Worm (Caenorhabditis elegans) whole organism, L4 larva: ENCODE data around the gene daf-2.

Experiments used
- D1046.2 ChIP-seq: fragments of 200-800 bp; sonication (Bioruptor generic); IDR thresholded peaks from 2 replicates; pipeline ENCODE4 v1.3.6; 2022; ENCODE audit warnings: missing genetic modification characterization, missing compliant biosample characterization
- F10B5.3 ChIP-seq: sonication (generic microtip); optimal IDR thresholded peaks from 2 replicates; lab custom pipeline; 2016; ENCODE audit warnings: mild to moderate bottlenecking, missing genetic modification characterization, missing compliant biosample characterization
- F37D6.2 ChIP-seq: sonication (generic microtip); optimal IDR thresholded peaks from 2 replicates; lab custom pipeline; 2016; ENCODE audit warnings: mild to moderate bottlenecking, missing genetic modification characterization, missing compliant biosample characterization
- T26A8.4 ChIP-seq: fragments of 200-800 bp; sonication (Bioruptor generic); IDR thresholded peaks from 2 replicates; pipeline ENCODE4 v1.3.6; 2022; ENCODE audit warnings: missing genetic modification characterization, missing compliant biosample characterization
- ZK546.5 ChIP-seq, 2 experiments: sonication (generic microtip); optimal IDR thresholded peaks; 2 replicates each; lab custom pipeline; 2017; ENCODE audit warnings: missing biosample characterization in 2 of 2, missing genetic modification characterization in 2 of 2
- aha-1 ChIP-seq: fragments of 150-350 bp; peaks from one replicate; lab custom pipeline; 2014; ENCODE audit warnings: missing biosample characterization, missing genetic modification characterization
- ama-1 ChIP-seq: fragments of 150-350 bp; optimal IDR thresholded peaks from 2 replicates; lab custom pipeline; 2014; ENCODE audit warnings: inconsistent platforms, mixed read lengths
- arid-1 ChIP-seq: fragments of 200-800 bp; sonication (Bioruptor generic); conservative IDR thresholded peaks from 2 replicates; pipeline ENCODE4 v1.3.6; 2022; ENCODE audit warnings: missing genetic modification reagents, missing genetic modification characterization, missing compliant biosample characterization
- ceh-32 ChIP-seq: sonication (generic microtip); optimal IDR thresholded peaks from 2 replicates; lab custom pipeline; 2016; ENCODE audit warnings: mild to moderate bottlenecking, missing genetic modification characterization, missing compliant biosample characterization; ENCODE audit not compliant: poor library complexity
- ces-1 ChIP-seq: fragments of 150-350 bp; sonication (generic microtip); optimal IDR thresholded peaks from 4 replicates; lab custom pipeline; 2014; ENCODE audit warnings: missing biosample characterization, missing genetic modification reagents, missing genetic modification characterization
- ctbp-1 ChIP-seq: fragments of 200-800 bp; sonication (Bioruptor generic); IDR thresholded peaks from 2 replicates; pipeline ENCODE4 v1.3.6; 2022; ENCODE audit warnings: missing genetic modification reagents, missing genetic modification characterization, missing compliant biosample characterization
- daf-16 ChIP-seq, 3 experiments: sonication (generic microtip); optimal IDR thresholded peaks; 2 replicates each; lab custom pipeline; 2016 to 2017; ENCODE audit warnings: missing genetic modification characterization in 3 of 3, missing genetic modification reagents in 3 of 3, mild to moderate bottlenecking in 2 of 3, missing compliant biosample characterization in 2 of 3, missing biosample characterization in 1 of 3, moderate library complexity in 1 of 3
- daf-19 ChIP-seq: fragments of 200-800 bp; sonication (Bioruptor generic); conservative IDR thresholded peaks from 2 replicates; pipeline ENCODE4 v1.3.6; 2022; ENCODE audit warnings: missing genetic modification characterization, missing compliant biosample characterization
- duxl-1 ChIP-seq: sonication (generic microtip); optimal IDR thresholded peaks from 2 replicates; lab custom pipeline; 2016; ENCODE audit warnings: mild to moderate bottlenecking, missing genetic modification characterization, moderate library complexity, missing compliant biosample characterization; ENCODE audit not compliant: poor library complexity
- dve-1 ChIP-seq: sonication (generic microtip); optimal IDR thresholded peaks from 2 replicates; lab custom pipeline; 2017; ENCODE audit warnings: antibody characterized with exemption, mild to moderate bottlenecking, missing genetic modification characterization, missing compliant biosample characterization; ENCODE audit not compliant: insufficient read depth
- fkh-10 ChIP-seq: fragments of 150-350 bp; optimal IDR thresholded peaks from 2 replicates; lab custom pipeline; 2014; ENCODE audit warnings: missing biosample characterization, missing genetic modification reagents, missing genetic modification characterization
- fos-1 ChIP-seq: fragments of 150-350 bp; optimal IDR thresholded peaks from 2 replicates; lab custom pipeline; 2014; ENCODE audit warnings: missing biosample characterization, missing genetic modification characterization
- hlh-30 ChIP-seq: sonication (generic microtip); optimal IDR thresholded peaks from 2 replicates; lab custom pipeline; 2017; ENCODE audit warnings: antibody characterized with exemption, mild to moderate bottlenecking, missing genetic modification characterization, missing compliant biosample characterization; ENCODE audit not compliant: insufficient read depth
- hmg-1.1 ChIP-seq: fragments of 200-800 bp; sonication (Bioruptor generic); IDR thresholded peaks from 2 replicates; pipeline ENCODE4 v1.3.6; 2022; ENCODE audit warnings: missing genetic modification reagents, missing genetic modification characterization, missing compliant biosample characterization
- lin-1 ChIP-seq: fragments of 200-800 bp; sonication (Bioruptor generic); IDR thresholded peaks from 2 replicates; pipeline ENCODE4 v1.3.6; 2022; ENCODE audit warnings: missing genetic modification reagents, missing genetic modification characterization, missing compliant biosample characterization
- lin-15B ChIP-seq: fragments of 150-350 bp; sonication (generic microtip); optimal IDR thresholded peaks from 3 replicates; lab custom pipeline; 2014; ENCODE audit warnings: missing biosample characterization, missing genetic modification characterization
- lin-38 ChIP-seq: fragments of 200-800 bp; sonication (Bioruptor generic); IDR thresholded peaks from 2 replicates; pipeline ENCODE4 v1.3.6; 2022; ENCODE audit warnings: missing genetic modification reagents, missing genetic modification characterization, missing compliant biosample characterization
- madf-5 ChIP-seq, 2 experiments: fragments of 200-800 bp; sonication (Bioruptor generic); IDR thresholded peaks; 2 replicates each; pipeline ENCODE4 v1.3.6; 2022; ENCODE audit warnings: missing compliant biosample characterization in 2 of 2, missing genetic modification characterization in 2 of 2
- madf-9 ChIP-seq: fragments of 200-800 bp; sonication (Bioruptor generic); conservative IDR thresholded peaks from 2 replicates; pipeline ENCODE4 v1.3.6; 2022; ENCODE audit warnings: missing genetic modification reagents, missing genetic modification characterization, missing compliant biosample characterization
- mdl-1 ChIP-seq, 2 experiments: fragments of 150-350 bp in 1 of 2; sonication (generic microtip) in 1 of 2; optimal IDR thresholded peaks; 2 replicates each; lab custom pipeline; 2014 to 2017; ENCODE audit warnings: missing biosample characterization in 2 of 2, missing genetic modification characterization in 2 of 2
- mes-2 ChIP-seq: sonication (generic microtip); optimal IDR thresholded peaks from 2 replicates; lab custom pipeline; 2016; ENCODE audit warnings: missing genotype, mild to moderate bottlenecking, missing genetic modification characterization, missing compliant biosample characterization; ENCODE audit not compliant: poor library complexity, severe bottlenecking
- nhr-102 ChIP-seq: sonication (generic microtip); optimal IDR thresholded peaks from 2 replicates; lab custom pipeline; 2016; ENCODE audit warnings: mild to moderate bottlenecking, missing genetic modification characterization, moderate library complexity, missing compliant biosample characterization
- nhr-28 ChIP-seq: fragments of 150-350 bp; optimal IDR thresholded peaks from 2 replicates; lab custom pipeline; 2014; ENCODE audit warnings: missing biosample characterization, missing genetic modification characterization
- nhr-6 ChIP-seq: fragments of 150-350 bp; optimal IDR thresholded peaks from 2 replicates; lab custom pipeline; 2014; ENCODE audit warnings: missing biosample characterization, missing genetic modification characterization
- nhr-77 ChIP-seq: fragments of 150-350 bp; optimal IDR thresholded peaks from 2 replicates; lab custom pipeline; 2014; ENCODE audit warnings: missing biosample characterization, missing genetic modification characterization
- pqm-1 ChIP-seq: sonication (generic microtip); optimal IDR thresholded peaks from 2 replicates; lab custom pipeline; 2017; ENCODE audit warnings: missing biosample characterization, missing genetic modification characterization
- snpc-1.2 ChIP-seq: fragments of 200-800 bp; sonication (Bioruptor generic); IDR thresholded peaks from 2 replicates; pipeline ENCODE4 v1.3.6; 2022; ENCODE audit warnings: missing genetic modification reagents, missing genetic modification characterization, missing compliant biosample characterization
- snpc-4 ChIP-seq: fragments of 150-350 bp; optimal IDR thresholded peaks from 2 replicates; lab custom pipeline; 2014; ENCODE audit warnings: missing biosample characterization, missing genetic modification characterization
- spr-3 ChIP-seq: fragments of 200-800 bp; sonication (Bioruptor generic); optimal IDR thresholded peaks from 2 replicates; lab custom pipeline; 2018; ENCODE audit warnings: mild to moderate bottlenecking, missing genetic modification characterization, missing compliant biosample characterization
- tra-1 ChIP-seq: fragments of 200-800 bp; sonication (Bioruptor generic); IDR thresholded peaks from 2 replicates; pipeline ENCODE4 v1.3.6; 2022; ENCODE audit warnings: missing genetic modification reagents, missing genetic modification characterization, missing compliant biosample characterization
- zfp-3 ChIP-seq: fragments of 200-800 bp; sonication (Bioruptor generic); conservative IDR thresholded peaks from 2 replicates; pipeline ENCODE4 v1.3.6; 2022; ENCODE audit warnings: missing genetic modification reagents, missing genetic modification characterization, missing compliant biosample characterization
- zip-2 ChIP-seq: fragments of 150-350 bp; optimal IDR thresholded peaks from 2 replicates; lab custom pipeline; 2014; ENCODE audit warnings: missing biosample characterization, missing genetic modification characterization

daf-2 gene

ce11 chrIII:2989957-2990356 is 50.7 kb downstream of the daf-2 start, which contains the start of gene Y55D5A.4 (continued):
- TF ChIP-seq ceh-32 (tag; lab: Kevin White, UChicago) (no peak), hlh-30 (tag; lab: Kevin White, UChicago) (no peak), lin-1 (GFP tag; lab: Robert Waterston, UW) (no peak)

ce11 chrIII:2983044-2983443 is 57.6 kb downstream of the daf-2 start:
- no peak for TF ChIP-seq T26A8.4
- TF ChIP-seq, all 104 proteins: peak for 0

ce11 chrIII:2982109-2982508 is 58.5 kb downstream of the daf-2 start, which contains the start of gene Y55D5A.1:
Gene Y55D5A.1, plus strand, starts transcription at chrIII:2982409.
- TF ChIP-seq aha-1 (tag; lab: Kevin White, UChicago) (peak; percentile 79), D1046.2 (no peak), ZK546.5 (tag; optimal IDR thresholded peaks at IDR 0.05; lab: Kevin White, UChicago) (no peak)
- TF ChIP-seq, all 104 proteins: peak for 1

ce11 chrIII:2980927-2981326 is 59.7 kb downstream of the daf-2 start:
- TF ChIP-seq daf-19 (GFP tag; lab: Robert Waterston, UW): no peak
- TF ChIP-seq pqm-1 (tag; lab: Kevin White, UChicago): no peak
- TF ChIP-seq snpc-1.2 (GFP tag; lab: Robert Waterston, UW): no peak
- peak; percentile 87 for TF ChIP-seq tra-1 (GFP tag; lab: Robert Waterston, UW)
- no peak for TF ChIP-seq fkh-10 (GFP tag; lab: Kevin White, UChicago)
- TF ChIP-seq snpc-4 (tag; lab: Kevin White, UChicago): no peak
- peak; percentile 12 for TF ChIP-seq nhr-28 (tag; lab: Kevin White, UChicago)
- TF ChIP-seq F37D6.2 (tag; lab: Kevin White, UChicago): no peak
- no peak for TF ChIP-seq mes-2
- no peak for TF ChIP-seq F10B5.3 (tag; lab: Kevin White, UChicago)
- no peak for TF ChIP-seq lin-15B
- TF ChIP-seq ctbp-1: no peak
- no peak for TF ChIP-seq nhr-102 (tag; lab: Kevin White, UChicago)
- no peak for TF ChIP-seq zfp-3 (GFP tag; lab: Robert Waterston, UW)
- TF ChIP-seq nhr-6 (tag; lab: Kevin White, UChicago): no peak
- TF ChIP-seq daf-16 (GFP tag; optimal IDR thresholded peaks at IDR 0.05; lab: Kevin White, UChicago): no peak
- no peak for TF ChIP-seq daf-16 (tag; optimal IDR thresholded peaks at IDR 0.05; lab: Kevin White, UChicago)

ce11 chrIII:2976176-2976575 is 64.5 kb downstream of the daf-2 start:
- TF ChIP-seq lin-15B: no peak
- no peak for TF ChIP-seq fos-1 (tag; lab: Kevin White, UChicago)
- no peak for TF ChIP-seq zip-2 (tag; lab: Kevin White, UChicago)
- TF ChIP-seq dve-1 (tag; lab: Kevin White, UChicago): no peak
- no peak for TF ChIP-seq mdl-1 (tag; optimal IDR thresholded peaks at IDR 0.05; lab: Kevin White, UChicago)
- no peak for TF ChIP-seq madf-9
- no peak for TF ChIP-seq nhr-77 (tag; lab: Kevin White, UChicago)
- no peak for TF ChIP-seq lin-38
- TF ChIP-seq F10B5.3 (tag; lab: Kevin White, UChicago): no peak
- no peak for TF ChIP-seq tra-1 (GFP tag; lab: Robert Waterston, UW)
- TF ChIP-seq hmg-1.1: no peak
- no peak for TF ChIP-seq snpc-1.2 (GFP tag; lab: Robert Waterston, UW)
- TF ChIP-seq madf-5 (GFP tag; IDR thresholded peaks at IDR 0.05; lab: Robert Waterston, UW): no peak
- no peak for TF ChIP-seq arid-1 (GFP tag; lab: Robert Waterston, UW)
- TF ChIP-seq ces-1 (GFP tag; lab: Kevin White, UChicago): no peak
- no peak for TF ChIP-seq F37D6.2 (tag; lab: Kevin White, UChicago)
- TF ChIP-seq spr-3 (GFP tag; lab: Kevin White, UChicago): no peak
- TF ChIP-seq ama-1: no peak
- no peak for TF ChIP-seq duxl-1 (tag; lab: Kevin White, UChicago)
